Worm (Caenorhabditis elegans): ENCODE data around the gene nuo-5.

nuo-5 gene

ce11 chrV:2742298-2742697, 43.5 kb downstream of the nuo-5 start, which contains the start of gene srg-62:
Gene srg-62, minus strand, starts transcription at chrV:2742398.
- TF ChIP-seq nhr-237 (tag; optimal IDR thresholded peaks at IDR 0.05) = no peak
- no peak for TF ChIP-seq ztf-11 (tag; optimal IDR thresholded peaks at IDR 0.05)
- no peak for TF ChIP-seq snpc-4 (tag; optimal IDR thresholded peaks at IDR 0.05)
- TF ChIP-seq elt-1 (tag; optimal IDR thresholded peaks at IDR 0.05; ENCODE audit: borderline replicate concordance, insufficient read depth) = no peak
- TF ChIP-seq nhr-12 (tag; optimal IDR thresholded peaks at IDR 0.05) = no peak
- no peak for TF ChIP-seq cnd-1 (tag; optimal IDR thresholded peaks at IDR 0.05)
- TF ChIP-seq unc-62 (GFP tag; optimal IDR thresholded peaks at IDR 0.05) = no peak
- TF ChIP-seq ces-1 (GFP tag; optimal IDR thresholded peaks at IDR 0.05) = no peak
- TF ChIP-seq ham-2 (GFP tag; optimal IDR thresholded peaks at IDR 0.05) = no peak
- TF ChIP-seq flh-1 (GFP tag; optimal IDR thresholded peaks at IDR 0.05) = no peak
- no peak for TF ChIP-seq pha-4 (tag; optimal IDR thresholded peaks at IDR 0.05)
- no peak for TF ChIP-seq mls-2 (tag; optimal IDR thresholded peaks at IDR 0.05)
- TF ChIP-seq lin-13 (tag; optimal IDR thresholded peaks at IDR 0.05) = no peak
- TF ChIP-seq nhr-2 (tag; optimal IDR thresholded peaks at IDR 0.05) = no peak
- no peak for TF ChIP-seq sptf-1 (tag; optimal IDR thresholded peaks at IDR 0.05)
- TF ChIP-seq nhr-76 (tag; optimal IDR thresholded peaks at IDR 0.05) = no peak
- no peak for TF ChIP-seq ceh-39 (tag; optimal IDR thresholded peaks at IDR 0.05)
- TF ChIP-seq zip-8 (tag; optimal IDR thresholded peaks at IDR 0.05) = no peak
- no peak for TF ChIP-seq ceh-43 (GFP tag; optimal IDR thresholded peaks at IDR 0.05)
- no peak for TF ChIP-seq lsy-2 (tag; optimal IDR thresholded peaks at IDR 0.05)

- no peak for TF ChIP-seq nhr-2 (tag; optimal IDR thresholded peaks at IDR 0.05)
- TF ChIP-seq ham-2 (GFP tag; optimal IDR thresholded peaks at IDR 0.05) = no peak
- no peak for TF ChIP-seq nhr-12 (tag; optimal IDR thresholded peaks at IDR 0.05)
- TF ChIP-seq pha-4 (tag; optimal IDR thresholded peaks at IDR 0.05) = no peak
- TF ChIP-seq bed-3 (GFP tag; optimal IDR thresholded peaks at IDR 0.05) = no peak
- no peak for TF ChIP-seq flh-1 (GFP tag; optimal IDR thresholded peaks at IDR 0.05)
- no peak for TF ChIP-seq elt-1 (tag; optimal IDR thresholded peaks at IDR 0.05; ENCODE audit: borderline replicate concordance, insufficient read depth)
- no peak for TF ChIP-seq tbx-8 (GFP tag; optimal IDR thresholded peaks at IDR 0.05)
- no peak for TF ChIP-seq drap-1 (GFP tag; optimal IDR thresholded peaks at IDR 0.05)
- no peak for TF ChIP-seq lin-32 (GFP tag; optimal IDR thresholded peaks at IDR 0.05)
- no peak for TF ChIP-seq hlh-1 (tag; optimal IDR thresholded peaks at IDR 0.05)
- no peak for TF ChIP-seq unc-39 (tag; optimal IDR thresholded peaks at IDR 0.05)
Measured at ce11 chrV:2746404-2746803, 47.6 kb downstream of the nuo-5 start.

DNA sequence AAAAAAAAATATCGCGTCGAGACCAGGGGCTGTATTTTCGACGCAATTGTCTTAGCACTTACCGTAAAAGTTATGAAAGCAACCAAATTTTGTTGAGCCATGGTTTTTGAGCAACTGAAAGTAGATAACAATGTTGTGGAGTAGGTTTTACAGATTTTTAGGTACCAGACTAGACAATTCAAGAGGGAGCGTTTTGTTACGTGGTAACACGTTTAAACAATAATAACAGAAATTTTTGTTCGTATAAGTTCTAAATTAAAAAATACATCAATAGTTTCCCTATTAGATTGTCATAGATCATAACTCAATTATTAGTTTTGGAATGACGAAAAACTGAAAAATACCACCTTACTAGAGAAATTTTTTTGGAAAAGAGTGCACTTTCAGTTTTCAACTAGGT, 51.2 kb downstream of the nuo-5 start, which contains the start of gene srx-24:
Gene srx-24, minus strand, starts transcription at position 101 of the 400 bp plus-strand sequence.
- TF ChIP-seq unc-62 (GFP tag; optimal IDR thresholded peaks at IDR 0.05) (no peak), drap-1 (GFP tag; optimal IDR thresholded peaks at IDR 0.05) (no peak), nhr-2 (tag; optimal IDR thresholded peaks at IDR 0.05) (no peak), tbx-8 (GFP tag; optimal IDR thresholded peaks at IDR 0.05) (no peak), elt-1 (tag; optimal IDR thresholded peaks at IDR 0.05; ENCODE audit: borderline replicate concordance, insufficient read depth) (no peak), cnd-1 (tag; optimal IDR thresholded peaks at IDR 0.05) (no peak), sptf-1 (tag; optimal IDR thresholded peaks at IDR 0.05) (no peak), mep-1 (tag; optimal IDR thresholded peaks at IDR 0.05) (no peak), M03D4.4 (tag; optimal IDR thresholded peaks at IDR 0.05) (no peak), ztf-11 (tag; optimal IDR thresholded peaks at IDR 0.05) (no peak), ceh-39 (tag; optimal IDR thresholded peaks at IDR 0.05) (no peak), ceh-83 (GFP tag; optimal IDR thresholded peaks at IDR 0.05) (no peak), nhr-76 (tag; optimal IDR thresholded peaks at IDR 0.05) (no peak), ham-2 (GFP tag; optimal IDR thresholded peaks at IDR 0.05) (no peak), ceh-43 (GFP tag; optimal IDR thresholded peaks at IDR 0.05) (no peak), ces-1 (GFP tag; optimal IDR thresholded peaks at IDR 0.05) (no peak)

- TF ChIP-seq ces-1 (GFP tag; optimal IDR thresholded peaks at IDR 0.05) = no peak
- no peak for TF ChIP-seq nhr-76 (tag; optimal IDR thresholded peaks at IDR 0.05)
- no peak for TF ChIP-seq cnd-1 (tag; optimal IDR thresholded peaks at IDR 0.05)
- TF ChIP-seq mab-5 (tag; optimal IDR thresholded peaks at IDR 0.05) = no peak
- no peak for TF ChIP-seq lin-13 (tag; optimal IDR thresholded peaks at IDR 0.05)
- TF ChIP-seq nhr-2 (tag; optimal IDR thresholded peaks at IDR 0.05) = no peak
- no peak for TF ChIP-seq sem-2 (GFP tag; optimal IDR thresholded peaks at IDR 0.05)
- no peak for TF ChIP-seq unc-120 (tag; optimal IDR thresholded peaks at IDR 0.05; ENCODE audit: poor library complexity, severe bottlenecking)
Measured at ce11 chrV:2753007-2753406, 54.2 kb downstream of the nuo-5 start, which contains the start of gene srx-26. Gene srx-26, minus strand, starts transcription at chrV:2753107.
